Worm (Caenorhabditis elegans): ENCODE measurements around the gene denn-4.

DNA sequence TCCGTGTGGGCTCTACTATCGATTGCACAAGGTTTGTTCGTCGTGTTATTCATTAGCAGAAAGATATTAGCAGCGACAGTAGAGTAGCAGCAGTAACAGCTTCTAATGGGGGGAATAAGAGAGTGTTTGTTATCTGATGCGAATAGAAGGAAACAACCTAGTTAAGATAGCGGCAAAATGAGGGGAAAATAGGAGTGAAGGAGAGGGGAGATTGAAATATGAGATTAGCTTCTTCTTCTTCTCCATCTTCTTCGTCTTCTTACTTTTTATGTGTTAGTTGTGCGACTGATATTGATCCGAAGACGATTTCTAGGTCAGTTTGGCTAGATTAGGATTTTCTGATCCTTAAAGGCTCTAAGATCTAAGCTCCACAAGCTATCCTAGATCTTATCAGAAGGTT is 8.9 kb upstream of the denn-4 start:
- TF ChIP-seq pha-4 (tag; optimal IDR thresholded peaks at IDR 0.05) (no peak), unc-86 (tag; optimal IDR thresholded peaks at IDR 0.05) (no peak), ztf-16 (tag; optimal IDR thresholded peaks at IDR 0.05) (no peak), lim-6 (tag; optimal IDR thresholded peaks at IDR 0.05) (no peak), ama-1 (optimal IDR thresholded peaks at IDR 0.05) (no peak), pha-2 (tag; optimal IDR thresholded peaks at IDR 0.05) (no peak), sdc-2 (tag; optimal IDR thresholded peaks at IDR 0.05) (no peak), sox-4 (tag; optimal IDR thresholded peaks at IDR 0.05) (no peak), ceh-19 (GFP tag; optimal IDR thresholded peaks at IDR 0.05) (no peak), ceh-45 (GFP tag; IDR thresholded peaks at IDR 0.05) (no peak), dmd-4 (tag; optimal IDR thresholded peaks at IDR 0.05; ENCODE audit: borderline replicate concordance) (no peak), hlh-30 (tag; optimal IDR thresholded peaks at IDR 0.05; ENCODE audit: insufficient read depth) (no peak), elt-2 (tag; optimal IDR thresholded peaks at IDR 0.05) (no peak)
